Fruit fly (Drosophila melanogaster) S2 (cell line): ENCODE results near the gene CG32264.

Experiments used
- CG8478 ChIP-seq: fragments of >200 bp; optimal IDR thresholded peaks from 2 replicates; lab custom pipeline; 2018
- CTCF ChIP-seq, 2 experiments: fragments of >200 bp; optimal IDR thresholded peaks; 2 replicates each; lab custom pipeline; 2018

DNA sequence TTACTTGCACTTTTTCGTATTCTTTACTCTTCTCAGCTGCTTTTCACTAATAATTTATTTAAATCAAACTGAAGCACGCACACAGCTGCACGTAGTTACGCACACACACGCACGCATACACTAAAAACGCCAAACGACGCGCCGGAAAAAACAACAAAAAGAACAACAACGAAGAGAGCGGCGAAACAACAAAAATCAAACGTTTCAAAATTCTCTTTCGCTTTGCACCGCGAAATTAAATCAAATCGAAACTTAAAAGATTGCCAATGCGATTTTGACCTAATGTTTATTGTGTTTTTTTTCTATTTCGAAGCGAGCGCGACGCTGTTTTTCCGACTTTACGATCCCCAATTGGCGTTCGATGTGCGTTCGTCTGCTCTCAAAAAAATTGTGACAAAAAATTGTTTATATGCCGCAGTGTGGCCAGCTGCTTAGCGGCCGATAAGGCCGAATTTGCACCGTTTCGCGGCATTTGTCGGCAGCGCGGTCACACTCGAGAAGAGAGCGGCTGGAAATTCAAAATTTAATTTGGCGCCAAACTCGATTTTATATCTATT, 18.6 kb downstream of the CG32264 start:
- peak in 1 of 2 experiments; percentile 37 for TF ChIP-seq CTCF (optimal IDR thresholded peaks at IDR 0.05; lab: Kevin White, UChicago)
- no peak for TF ChIP-seq CG8478
